ENCODE assay signal across 6 worm cellular contexts in genomic region chrIII:4906365-4906764, ce11.
A peak's percentile ranks its signal among the peaks of the same experiment; 100 is the strongest.
TF ChIP-seq lines count a peak whose summit lies in the region.

No protein-coding gene starts in this region.

TF ChIP-seq in whole organism, L1 larva, 84 proteins besides CTCF, POLR2A, EP300 and RAD21:
- TF ChIP-seq blmp-1 (tag; optimal IDR thresholded peaks at IDR 0.05; lab: Kevin White, UChicago) (peak; percentile 63), elt-2 (tag; optimal IDR thresholded peaks at IDR 0.05; lab: Kevin White, UChicago) (peak; percentile 32), lin-14 (GFP tag; optimal IDR thresholded peaks at IDR 0.05; lab: Kevin White, UChicago) (peak; percentile 16), elt-3 (tag; optimal IDR thresholded peaks at IDR 0.05; lab: Kevin White, UChicago) (peak in 1 of 6 experiments; percentile 51), tbx-2 (tag; optimal IDR thresholded peaks at IDR 0.05; lab: Kevin White, UChicago) (no peak), nhr-85 (tag; lab: Kevin White, UChicago) (peak; percentile 8)

TF ChIP-seq in whole organism, L2 larva, 48 proteins besides CTCF, POLR2A, EP300 and RAD21:
- TF ChIP-seq dmd-4 (tag; optimal IDR thresholded peaks at IDR 0.05; lab: Kevin White, UChicago) (no peak), nhr-25 (tag; optimal IDR thresholded peaks at IDR 0.05; lab: Kevin White, UChicago) (no peak), nhr-10 (tag; optimal IDR thresholded peaks at IDR 0.05; lab: Kevin White, UChicago) (no peak), Y55F3AM.14 (GFP tag; optimal IDR thresholded peaks at IDR 0.05; lab: Kevin White, UChicago) (no peak), nhr-23 (tag; optimal IDR thresholded peaks at IDR 0.05; lab: Kevin White, UChicago) (no peak), fos-1 (tag; optimal IDR thresholded peaks at IDR 0.05; lab: Kevin White, UChicago) (peak; percentile 99), sem-4 (tag; optimal IDR thresholded peaks at IDR 0.05; lab: Kevin White, UChicago) (no peak), gmeb-1 (tag; optimal IDR thresholded peaks at IDR 0.05; lab: Kevin White, UChicago) (peak; percentile 20), mdl-1 (tag; optimal IDR thresholded peaks at IDR 0.05; lab: Kevin White, UChicago) (no peak), elt-3 (tag; optimal IDR thresholded peaks at IDR 0.05; lab: Kevin White, UChicago) (no peak)

TF ChIP-seq in whole organism, L3 larva, 47 proteins besides CTCF, POLR2A, EP300 and RAD21:
- TF ChIP-seq aly-2 (tag; optimal IDR thresholded peaks at IDR 0.05; lab: Kevin White, UChicago) (no peak), pqm-1 (tag; optimal IDR thresholded peaks at IDR 0.05; lab: Kevin White, UChicago) (peak; percentile 2), nhr-43 (tag; optimal IDR thresholded peaks at IDR 0.05; lab: Kevin White, UChicago; ENCODE audit: poor library complexity, severe bottlenecking) (no peak), elt-2 (tag; optimal IDR thresholded peaks at IDR 0.05; lab: Kevin White, UChicago) (peak; percentile 64), mdl-1 (tag; optimal IDR thresholded peaks at IDR 0.05; lab: Kevin White, UChicago) (no peak), lin-15B (tag; optimal IDR thresholded peaks at IDR 0.05; lab: Kevin White, UChicago) (no peak), mml-1 (tag; optimal IDR thresholded peaks at IDR 0.05; lab: Kevin White, UChicago) (no peak), pha-4 (tag; optimal IDR thresholded peaks at IDR 0.05; lab: Kevin White, UChicago) (peak; percentile 24), nfya-1 (tag; optimal IDR thresholded peaks at IDR 0.05; lab: Kevin White, UChicago; ENCODE audit: insufficient read depth) (no peak), unc-39 (tag; optimal IDR thresholded peaks at IDR 0.05; lab: Kevin White, UChicago) (no peak), eor-1 (tag; optimal IDR thresholded peaks at IDR 0.05; lab: Kevin White, UChicago) (no peak), snpc-4 (tag; optimal IDR thresholded peaks at IDR 0.05; lab: Kevin White, UChicago) (peak; percentile 26), jun-1 (tag; optimal IDR thresholded peaks at IDR 0.05; lab: Kevin White, UChicago) (peak; percentile 44), ceh-9 (tag; optimal IDR thresholded peaks at IDR 0.05; lab: Kevin White, UChicago) (no peak), hmg-11 (tag; optimal IDR thresholded peaks at IDR 0.05; lab: Kevin White, UChicago) (no peak), elt-3 (tag; optimal IDR thresholded peaks at IDR 0.05; lab: Kevin White, UChicago) (peak in 1 of 3 experiments; percentile 40), egl-5 (tag; optimal IDR thresholded peaks at IDR 0.05; lab: Kevin White, UChicago) (no peak), nhr-23 (tag; optimal IDR thresholded peaks at IDR 0.05; lab: Kevin White, UChicago) (no peak), nhr-11 (tag; optimal IDR thresholded peaks at IDR 0.05; lab: Kevin White, UChicago) (no peak), tbx-2 (tag; optimal IDR thresholded peaks at IDR 0.05; lab: Kevin White, UChicago) (no peak)

TF ChIP-seq in whole organism, L4 larva, 104 proteins besides CTCF, POLR2A, EP300 and RAD21 (continues in another document):
- no peak for TF ChIP-seq unc-130 (GFP tag; optimal IDR thresholded peaks at IDR 0.05; lab: Kevin White, UChicago)
- TF ChIP-seq dve-1 (tag; optimal IDR thresholded peaks at IDR 0.05; lab: Kevin White, UChicago; ENCODE audit: insufficient read depth) = peak; percentile 35
- TF ChIP-seq nhr-28 (tag; optimal IDR thresholded peaks at IDR 0.05; lab: Kevin White, UChicago) = peak; percentile 75
- TF ChIP-seq attf-4 (tag; optimal IDR thresholded peaks at IDR 0.05; lab: Kevin White, UChicago) = no peak
- TF ChIP-seq Y75B8A.6 (GFP tag; IDR thresholded peaks at IDR 0.05; lab: Robert Waterston, UW) = no peak
- peak; percentile 25 for TF ChIP-seq dpl-1 (GFP tag; optimal IDR thresholded peaks at IDR 0.05; lab: Kevin White, UChicago)
- TF ChIP-seq sdz-12 (GFP tag; optimal IDR thresholded peaks at IDR 0.05; lab: Kevin White, UChicago) = no peak
- peak; percentile 33; the same call in 1 of the 2 replicates for TF ChIP-seq dmd-6 (GFP tag; IDR thresholded peaks at IDR 0.05; lab: Robert Waterston, UW)
- TF ChIP-seq daf-16 (GFP tag; optimal IDR thresholded peaks at IDR 0.05; lab: Kevin White, UChicago) = no peak
- peak; percentile 16 for TF ChIP-seq daf-16 (tag; optimal IDR thresholded peaks at IDR 0.05; lab: Kevin White, UChicago)
- TF ChIP-seq egl-43 (GFP tag; IDR thresholded peaks at IDR 0.05; lab: Robert Waterston, UW) = no peak
- TF ChIP-seq mxl-3 (GFP tag; optimal IDR thresholded peaks at IDR 0.05; lab: Kevin White, UChicago) = peak; percentile 25
- TF ChIP-seq nhr-77 (tag; optimal IDR thresholded peaks at IDR 0.05; lab: Kevin White, UChicago) = no peak
- no peak for TF ChIP-seq F37D6.2 (tag; optimal IDR thresholded peaks at IDR 0.05; lab: Kevin White, UChicago)
- no peak for TF ChIP-seq hlh-30 (tag; optimal IDR thresholded peaks at IDR 0.05; lab: Kevin White, UChicago; ENCODE audit: insufficient read depth)
- no peak for TF ChIP-seq jun-1 (tag; optimal IDR thresholded peaks at IDR 0.05; lab: Kevin White, UChicago)
- TF ChIP-seq daf-8 (GFP tag; IDR thresholded peaks at IDR 0.05; lab: Robert Waterston, UW) = no peak
- TF ChIP-seq nhr-6 (tag; optimal IDR thresholded peaks at IDR 0.05; lab: Kevin White, UChicago) = no peak
- TF ChIP-seq mes-2 (tag; optimal IDR thresholded peaks at IDR 0.05; lab: Kevin White, UChicago; ENCODE audit: poor library complexity, severe bottlenecking) = peak; percentile 22
- peak; percentile 68 for TF ChIP-seq pqm-1 (tag; optimal IDR thresholded peaks at IDR 0.05; lab: Kevin White, UChicago)

TF ChIP-seq in whole organism, late embryonic, 69 proteins besides CTCF, POLR2A, EP300 and RAD21:
- no peak for TF ChIP-seq pax-1 (tag; optimal IDR thresholded peaks at IDR 0.05; lab: Kevin White, UChicago)
- TF ChIP-seq elt-2 (tag; optimal IDR thresholded peaks at IDR 0.05; lab: Kevin White, UChicago) = peak; percentile 43

TF ChIP-seq in whole organism, young adult, 124 proteins besides CTCF, POLR2A, EP300 and RAD21:
- no peak for TF ChIP-seq cebp-1 (GFP tag; IDR thresholded peaks at IDR 0.05; lab: Robert Waterston, UW)
- peak; percentile 6 for TF ChIP-seq cebp-1 (tag; optimal IDR thresholded peaks at IDR 0.05; lab: Kevin White, UChicago)
- peak; percentile 77 for TF ChIP-seq nhr-80 (tag; optimal IDR thresholded peaks at IDR 0.05; lab: Kevin White, UChicago)
- no peak for TF ChIP-seq rec-8 (tag; optimal IDR thresholded peaks at IDR 0.05; lab: Kevin White, UChicago)
